Worm (Caenorhabditis elegans): Measurements from ENCODE around the gene H05C05.4.

DNA sequence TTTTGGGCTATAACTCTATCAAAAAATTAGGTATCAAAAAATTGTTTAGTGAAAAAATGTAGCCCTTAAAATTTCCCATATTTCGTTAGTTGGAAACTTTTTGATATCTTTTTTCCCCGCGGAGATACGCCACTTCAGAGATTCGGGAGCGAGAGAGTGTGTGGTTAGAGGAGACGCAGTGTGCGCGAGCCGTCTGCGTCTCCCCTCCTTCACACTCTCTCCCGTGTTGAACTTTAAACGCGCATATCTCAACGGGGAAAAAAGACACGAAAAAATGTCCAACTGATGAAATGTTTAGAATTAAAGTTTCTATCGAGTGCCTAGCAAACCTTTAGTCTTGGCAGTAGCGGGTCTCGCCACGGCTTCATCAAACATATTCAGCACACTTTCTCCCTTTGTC is 25.7 kb downstream of the H05C05.4 start:
- TF ChIP-seq ceh-8 (GFP tag; optimal IDR thresholded peaks at IDR 0.05), result no peak
- TF ChIP-seq efl-3 (GFP tag; optimal IDR thresholded peaks at IDR 0.05), result no peak
- TF ChIP-seq fos-1 (tag; optimal IDR thresholded peaks at IDR 0.05), result no peak
- TF ChIP-seq lsy-2 (tag; optimal IDR thresholded peaks at IDR 0.05), result no peak
